Fruit fly (Drosophila melanogaster): ENCODE results near the gene SelR.

SelR gene

DNA sequence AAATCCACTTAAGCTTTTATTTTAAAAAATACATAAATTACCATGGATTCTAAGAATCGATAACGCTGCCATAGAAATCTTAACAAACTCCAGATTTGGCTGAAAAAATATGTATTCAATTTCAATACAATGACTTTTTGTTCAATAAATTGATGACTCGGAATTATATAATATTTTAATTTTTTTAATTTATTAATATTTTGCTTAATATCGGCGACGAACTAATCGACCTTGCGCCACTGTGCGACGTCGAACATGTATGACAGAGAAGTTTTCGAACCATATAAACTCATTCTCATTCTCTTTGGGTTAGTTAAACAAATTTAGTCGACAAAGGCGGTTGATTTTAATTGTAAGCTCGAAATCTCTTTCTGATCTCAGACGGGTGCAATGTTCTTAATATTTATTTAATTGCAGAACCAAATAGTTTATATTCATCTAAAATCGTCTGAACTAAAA, 18.9 kb downstream of the SelR start, which contains the start of gene CG42394 (continued):
- peak; percentile 76 for TF ChIP-seq Dad (GFP tag; optimal IDR thresholded peaks at IDR 0.05)
- peak; percentile 73 for TF ChIP-seq CG7928 (GFP tag; optimal IDR thresholded peaks at IDR 0.05)
- TF ChIP-seq CG17912 (GFP tag; optimal IDR thresholded peaks at IDR 0.05), result peak; percentile 80
- peak; percentile 83 for TF ChIP-seq CG16779 (GFP tag; IDR thresholded peaks at IDR 0.05)
- TF ChIP-seq Dbx (GFP tag; IDR thresholded peaks at IDR 0.05), result peak; percentile 95
- TF ChIP-seq CG1024 (GFP tag; IDR thresholded peaks at IDR 0.05), result peak; percentile 90
- TF ChIP-seq NC2β (GFP tag; optimal IDR thresholded peaks at IDR 0.05), result peak; percentile 68
- TF ChIP-seq Dfd (GFP tag; optimal IDR thresholded peaks at IDR 0.05), result no peak
- peak; percentile 53 for TF ChIP-seq CG15073 (GFP tag; optimal IDR thresholded peaks at IDR 0.05)
- peak; percentile 90 for TF ChIP-seq gce (GFP tag; IDR thresholded peaks at IDR 0.05)
- peak; percentile 92 for TF ChIP-seq croc (GFP tag; conservative IDR thresholded peaks at IDR 0.05)
- TF ChIP-seq Lim3 (GFP tag; IDR thresholded peaks at IDR 0.05), result peak; percentile 10; the same call in 1 of the 2 replicates
- TF ChIP-seq CG11696 (GFP tag; IDR thresholded peaks at IDR 0.05), result peak; percentile 88
- peak; percentile 90 for TF ChIP-seq ac (GFP tag; optimal IDR thresholded peaks at IDR 0.05)
- TF ChIP-seq twi (tag; optimal IDR thresholded peaks at IDR 0.05), result peak; percentile 87
- peak; percentile 74 for TF ChIP-seq CG10321 (GFP tag; IDR thresholded peaks at IDR 0.05)
- peak; percentile 80 for TF ChIP-seq CG15011 (GFP tag; optimal IDR thresholded peaks at IDR 0.05)
- TF ChIP-seq psq (GFP tag; optimal IDR thresholded peaks at IDR 0.05), result peak; percentile 72
- peak; percentile 98 for TF ChIP-seq CG10979 (tag; optimal IDR thresholded peaks at IDR 0.05)
- TF ChIP-seq Hmr (GFP tag; optimal IDR thresholded peaks at IDR 0.05), result peak; percentile 96
- TF ChIP-seq z (GFP tag; IDR thresholded peaks at IDR 0.05), result no peak
- TF ChIP-seq CG31365 (tag; optimal IDR thresholded peaks at IDR 0.05), result peak; percentile 40
- TF ChIP-seq CG30403 (GFP tag; optimal IDR thresholded peaks at IDR 0.05), result peak; percentile 92
- peak; percentile 80 for TF ChIP-seq YL-1 (GFP tag; optimal IDR thresholded peaks at IDR 0.05)
- peak; percentile 40; the same call in 1 of the 2 replicates for TF ChIP-seq crol (GFP tag; IDR thresholded peaks at IDR 0.05)
- TF ChIP-seq gro (GFP tag; optimal IDR thresholded peaks at IDR 0.05), result no peak
- peak in 1 of 2 experiments; percentile 31 for TF ChIP-seq insv (GFP tag; optimal IDR thresholded peaks at IDR 0.05)
- no peak for TF ChIP-seq HLHmδ (GFP tag; optimal IDR thresholded peaks at IDR 0.05)
- peak; percentile 25 for TF ChIP-seq CG9797 (GFP tag; optimal IDR thresholded peaks at IDR 0.05)
- TF ChIP-seq pho (GFP tag; optimal IDR thresholded peaks at IDR 0.05), result peak; percentile 68
- TF ChIP-seq wdn (GFP tag; IDR thresholded peaks at IDR 0.05), result peak; percentile 85
- TF ChIP-seq jing (GFP tag; optimal IDR thresholded peaks at IDR 0.05), result peak; percentile 73
- TF ChIP-seq CG6813 (GFP tag; optimal IDR thresholded peaks at IDR 0.05), result peak; percentile 97
- peak; percentile 88 for TF ChIP-seq CG17385 (GFP tag; optimal IDR thresholded peaks at IDR 0.05)
- TF ChIP-seq stwl (tag; optimal IDR thresholded peaks at IDR 0.05), result peak; percentile 56
- peak; percentile 92 for TF ChIP-seq CG7372 (GFP tag; IDR thresholded peaks at IDR 0.05)
- peak; percentile 84 for TF ChIP-seq CG31388 (GFP tag; optimal IDR thresholded peaks at IDR 0.05)
- peak; percentile 72 for TF ChIP-seq aop (GFP tag; IDR thresholded peaks at IDR 0.05)
- TF ChIP-seq Hey (tag; optimal IDR thresholded peaks at IDR 0.05), result peak; percentile 30
- peak; percentile 88; the same call in 2 of the 3 replicates for TF ChIP-seq CG2199 (GFP tag; IDR thresholded peaks at IDR 0.05)
- TF ChIP-seq mld (GFP tag; IDR thresholded peaks at IDR 0.05; ENCODE audit: partially characterized antibody), result no peak
- peak; percentile 87 for TF ChIP-seq Hr3 (GFP tag; optimal IDR thresholded peaks at IDR 0.05)
- TF ChIP-seq TFAM (GFP tag; optimal IDR thresholded peaks at IDR 0.05), result peak; percentile 64
- TF ChIP-seq corto (GFP tag; optimal IDR thresholded peaks at IDR 0.05), result peak; percentile 60
- peak; percentile 30; the same call in 1 of the 2 replicates for TF ChIP-seq Bgb (GFP tag; IDR thresholded peaks at IDR 0.05; ENCODE audit: partially characterized antibody)
- TF ChIP-seq usp (GFP tag; optimal IDR thresholded peaks at IDR 0.05), result no peak
- peak; percentile 94 for TF ChIP-seq row (GFP tag; IDR thresholded peaks at IDR 0.05)
- no peak for TF ChIP-seq D (optimal IDR thresholded peaks at IDR 0.05)
- TF ChIP-seq D (GFP tag; optimal IDR thresholded peaks at IDR 0.05), result peak; percentile 96
- peak; percentile 88 for TF ChIP-seq Chrac-16 (GFP tag; optimal IDR thresholded peaks at IDR 0.05)
- peak; percentile 84 for TF ChIP-seq Taf1 (GFP tag; IDR thresholded peaks at IDR 0.05)
- TF ChIP-seq CG8924 (tag; optimal IDR thresholded peaks at IDR 0.05), result peak; percentile 97

Measured in whole organism, embryonic.